Fruit fly (Drosophila melanogaster): ENCODE results near the gene Cpr35B.

- TF ChIP-seq CG6854 (GFP tag; optimal IDR thresholded peaks at IDR 0.05) (no peak), CG3919 (GFP tag; optimal IDR thresholded peaks at IDR 0.05) (no peak), Gug (GFP tag; IDR thresholded peaks at IDR 0.05) (no peak; the same call in 1 of the 2 replicates), CG11902 (GFP tag; optimal IDR thresholded peaks at IDR 0.05) (no peak), CG16779 (tag; optimal IDR thresholded peaks at IDR 0.05) (no peak), cyc (GFP tag; optimal IDR thresholded peaks at IDR 0.05) (no peak), acj6 (GFP tag; optimal IDR thresholded peaks at IDR 0.05) (no peak), dsx (GFP tag; optimal IDR thresholded peaks at IDR 0.05; ENCODE audit: poor library complexity, severe bottlenecking) (no peak)
These were observed 14.7 kb downstream of the Cpr35B start for dm6 chr2L:14410331-14410730.

Measured in whole organism, prepupa.